Worm (Caenorhabditis elegans): Measurements from ENCODE around the gene F59A1.6.

- TF ChIP-seq unc-62 (GFP tag; optimal IDR thresholded peaks at IDR 0.05) = no peak
- TF ChIP-seq unc-39 (tag; optimal IDR thresholded peaks at IDR 0.05) = no peak
- TF ChIP-seq ces-1 (GFP tag; optimal IDR thresholded peaks at IDR 0.05) = no peak
- no peak for TF ChIP-seq elt-3 (tag; optimal IDR thresholded peaks at IDR 0.05)
Observed at ce11 chrV:17700728-17701262, 15.9 kb downstream of the F59A1.6 start, which contains the start of the genes Y26G10.5 and srh-32.

All from whole organism, mixed stage, embryonic.